Fruit fly (Drosophila melanogaster) whole organism, pupa: Measurements from ENCODE around the gene CG13297.

ENCODE experiments used
- CG4496 ChIP-seq: fragments of 200-800 bp; sonication (Bioruptor generic); IDR thresholded peaks from 3 replicates; pipeline ENCODE4 v1.3.6; 2022; ENCODE audit warnings: missing biosample characterization, missing genetic modification characterization
- gl ChIP-seq: fragments of 200-800 bp; sonication (Bioruptor generic); optimal IDR thresholded peaks from 2 replicates; lab custom pipeline; 2018; ENCODE audit warnings: missing biosample characterization, mild to moderate bottlenecking, missing genetic modification characterization

dm6 chr3L:6160514-6160913 is 3.3 kb upstream of the CG13297 start, which contains the start of gene Cpr65Az:
- TF ChIP-seq gl: no peak
- TF ChIP-seq CG4496: no peak
